Fruit fly (Drosophila melanogaster) whole organism: ENCODE results near the gene CG31111.

Experiments used
- CG8478 ChIP-seq: fragments of >200 bp; optimal IDR thresholded peaks from 2 replicates; lab custom pipeline; 2018; ENCODE audit warnings: inconsistent platforms
- Dll ChIP-seq: fragments of >200 bp; optimal IDR thresholded peaks from 2 replicates; lab custom pipeline; 2017
- EcR ChIP-seq, 2 experiments: fragments of >200 bp; optimal IDR thresholded peaks; 2 replicates each; lab custom pipeline; 2017; ENCODE audit warnings: missing biosample characterization in 2 of 2, missing genetic modification characterization in 2 of 2, missing genetic modification reagents in 2 of 2
- psq ChIP-seq: fragments of >200 bp; optimal IDR thresholded peaks from 2 replicates; lab custom pipeline; 2017

DNA sequence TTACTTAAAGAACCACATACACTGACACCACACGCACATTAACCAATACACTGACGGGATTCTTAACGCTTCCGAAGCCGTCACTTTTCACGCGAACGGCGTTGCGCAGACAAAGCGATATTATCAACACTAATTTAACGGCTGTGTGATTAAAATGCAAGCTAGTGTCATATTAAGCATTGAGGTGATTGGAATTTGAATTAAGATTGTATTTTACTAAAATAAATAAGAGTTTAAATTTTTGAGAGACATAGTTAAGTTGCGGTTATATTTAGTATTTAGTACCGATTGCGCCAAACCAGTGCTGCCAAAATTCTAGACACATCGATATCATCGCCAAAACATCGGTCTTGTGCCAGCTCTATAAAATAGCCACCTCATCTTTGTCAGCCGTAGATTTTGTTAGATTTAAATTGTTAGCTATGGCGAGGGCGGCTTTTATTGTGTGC is 16.9 kb downstream of the CG31111 start, which contains the start of the genes Ythdf and bai:
- TF ChIP-seq EcR (GFP tag; optimal IDR thresholded peaks at IDR 0.05; lab: Kevin White, UChicago) (no peak), psq (lab: Kevin White, UChicago) (no peak), Dll (lab: Kevin White, UChicago) (no peak), CG8478 (no peak)
